Fruit fly (Drosophila melanogaster) whole organism, embryonic: ENCODE results near the gene CG15208.
A peak's percentile ranks its signal among the peaks of the same experiment; 100 is the strongest.

ENCODE experiments used
- Atf3 ChIP-seq: fragments of 200-800 bp; sonication (Bioruptor generic); optimal IDR thresholded peaks from 3 replicates; lab custom pipeline; 2016; ENCODE audit warnings: missing biosample characterization, missing genetic modification characterization
- Bdp1 ChIP-seq: fragments of 200-800 bp; sonication (Bioruptor generic); optimal IDR thresholded peaks from 3 replicates; lab custom pipeline; 2016; ENCODE audit warnings: missing biosample characterization, missing genetic modification characterization
- CG10979 ChIP-seq: fragments of 200-800 bp; sonication (Bioruptor generic); optimal IDR thresholded peaks from 2 replicates; lab custom pipeline; 2018; ENCODE audit warnings: missing biosample characterization, mild to moderate bottlenecking, missing genetic modification characterization, moderate library complexity
- CG11723 ChIP-seq: fragments of 200-800 bp; sonication (Bioruptor generic); optimal IDR thresholded peaks from 2 replicates; lab custom pipeline; 2017; ENCODE audit warnings: missing biosample characterization, mild to moderate bottlenecking, missing genetic modification characterization
- CG14050 ChIP-seq: fragments of 200-800 bp; sonication (Bioruptor generic); IDR thresholded peaks from 3 replicates; pipeline ENCODE4 v1.3.6; 2022; ENCODE audit warnings: missing biosample characterization, missing genetic modification characterization
- CG30020 ChIP-seq: fragments of 200-800 bp; optimal IDR thresholded peaks from 2 replicates; lab custom pipeline; 2019; ENCODE audit warnings: missing biosample characterization, mild to moderate bottlenecking, missing genetic modification characterization, moderate library complexity
- CG31388 ChIP-seq: fragments of 200-800 bp; sonication (Bioruptor generic); optimal IDR thresholded peaks from 2 replicates; lab custom pipeline; 2016; ENCODE audit warnings: missing biosample characterization, missing genetic modification characterization
- CG31441 ChIP-seq: fragments of 200-800 bp; sonication (Bioruptor generic); IDR thresholded peaks from 2 replicates; pipeline ENCODE4 v1.3.6; 2022; ENCODE audit warnings: missing biosample characterization, missing genetic modification characterization
- CG4328 ChIP-seq: fragments of 200-800 bp; sonication (Bioruptor generic); optimal IDR thresholded peaks from 3 replicates; lab custom pipeline; 2017; ENCODE audit warnings: missing biosample characterization, missing genetic modification reagents, missing genetic modification characterization
- CG5953 ChIP-seq: fragments of 200-800 bp; sonication (Bioruptor generic); IDR thresholded peaks from 2 replicates; pipeline ENCODE4 v1.3.6; 2022; ENCODE audit warnings: missing biosample characterization, missing genetic modification characterization
- CG6272 ChIP-seq: fragments of 200-800 bp; sonication (Bioruptor generic); IDR thresholded peaks from 2 replicates; pipeline ENCODE4 v1.3.6; 2022; ENCODE audit warnings: missing biosample characterization, missing genetic modification characterization
- CG6791 ChIP-seq: fragments of 200-800 bp; sonication (Bioruptor generic); IDR thresholded peaks from 3 replicates; pipeline ENCODE4 v1.3.6; 2022; ENCODE audit warnings: missing biosample characterization, missing genetic modification characterization; ENCODE audit not compliant: partially characterized antibody
- CG7786 ChIP-seq: fragments of 200-800 bp; sonication (Bioruptor generic); optimal IDR thresholded peaks from 2 replicates; lab custom pipeline; 2016; ENCODE audit warnings: missing biosample characterization, missing genetic modification characterization
- CG7987 ChIP-seq: fragments of 200-800 bp; sonication (Bioruptor generic); optimal IDR thresholded peaks from 2 replicates; lab custom pipeline; 2018; ENCODE audit warnings: missing biosample characterization, mild to moderate bottlenecking, missing genetic modification characterization, moderate library complexity
- CG8281 ChIP-seq: fragments of 200-800 bp; sonication (Bioruptor generic); optimal IDR thresholded peaks from 2 replicates; lab custom pipeline; 2018; ENCODE audit warnings: missing biosample characterization, mild to moderate bottlenecking, missing genetic modification characterization, moderate library complexity
- CG8765 ChIP-seq: fragments of 200-800 bp; sonication (Bioruptor generic); IDR thresholded peaks from 2 replicates; pipeline ENCODE4 v1.3.6; 2022; ENCODE audit warnings: missing biosample characterization, missing genetic modification characterization
- CG9876 ChIP-seq: fragments of 200-800 bp; sonication (Bioruptor generic); optimal IDR thresholded peaks from 2 replicates; lab custom pipeline; 2016; ENCODE audit warnings: missing biosample characterization, missing genetic modification characterization
- CG9932 ChIP-seq: fragments of 200-800 bp; sonication (Bioruptor generic); IDR thresholded peaks from 2 replicates; pipeline ENCODE4 v1.3.6; 2022; ENCODE audit warnings: missing biosample characterization, missing genetic modification characterization
- Dll ChIP-seq: fragments of 200-800 bp; sonication (Bioruptor generic); IDR thresholded peaks from 4 replicates; pipeline ENCODE4 v1.3.6; 2022; ENCODE audit warnings: missing biosample characterization, missing genetic modification characterization; ENCODE audit not compliant: partially characterized antibody
- Dp ChIP-seq: fragments of 200-800 bp; sonication (Bioruptor generic); optimal IDR thresholded peaks from 2 replicates; lab custom pipeline; 2018; ENCODE audit warnings: missing biosample characterization, mild to moderate bottlenecking, missing genetic modification characterization, moderate library complexity
- E2f2 ChIP-seq: fragments of 200-800 bp; sonication (Bioruptor generic); IDR thresholded peaks from 2 replicates; pipeline ENCODE4 v1.3.6; 2022; ENCODE audit warnings: missing biosample characterization, missing genetic modification characterization
- ERR ChIP-seq: fragments of 200-800 bp; sonication (Bioruptor generic); optimal IDR thresholded peaks from 2 replicates; lab custom pipeline; 2016; ENCODE audit warnings: missing biosample characterization, missing genetic modification characterization
- Ets97D ChIP-seq: fragments of 200-800 bp; sonication (Bioruptor generic); optimal IDR thresholded peaks from 3 replicates; lab custom pipeline; 2016; ENCODE audit warnings: missing biosample characterization, missing genetic modification characterization
- Fer1 ChIP-seq: fragments of 200-800 bp; sonication (Bioruptor generic); optimal IDR thresholded peaks from 2 replicates; lab custom pipeline; 2017; ENCODE audit warnings: missing biosample characterization, mild to moderate bottlenecking, missing genetic modification characterization
- H2.0 ChIP-seq: fragments of 200-800 bp; sonication (Bioruptor generic); IDR thresholded peaks from 2 replicates; pipeline ENCODE4 v1.3.6; 2022; ENCODE audit warnings: missing biosample characterization, missing genetic modification characterization
- HmgD ChIP-seq: fragments of 200-800 bp; sonication (Bioruptor generic); optimal IDR thresholded peaks from 3 replicates; lab custom pipeline; 2016; ENCODE audit warnings: missing biosample characterization, missing genetic modification characterization
- Jarid2 ChIP-seq: fragments of 200-800 bp; sonication (Bioruptor generic); optimal IDR thresholded peaks from 3 replicates; lab custom pipeline; 2017; ENCODE audit warnings: mild to moderate bottlenecking, missing biosample characterization, missing genetic modification reagents, missing genetic modification characterization
- Max ChIP-seq: fragments of 200-800 bp; sonication (Bioruptor generic); optimal IDR thresholded peaks from 2 replicates; lab custom pipeline; 2016; ENCODE audit warnings: missing biosample characterization, mild to moderate bottlenecking, missing genetic modification characterization
- Med ChIP-seq: fragments of 200-800 bp; sonication (Bioruptor generic); peaks from one replicate; lab custom pipeline; 2016; ENCODE audit warnings: missing biosample characterization, missing genetic modification characterization, mild to moderate bottlenecking, inconsistent platforms, moderate library complexity
- NC2α ChIP-seq: fragments of 200-800 bp; sonication (Bioruptor generic); optimal IDR thresholded peaks from 2 replicates; lab custom pipeline; 2016; ENCODE audit warnings: missing biosample characterization, missing genetic modification characterization
- Oaz ChIP-seq: fragments of 200-800 bp; sonication (Bioruptor generic); IDR thresholded peaks from 2 replicates; pipeline ENCODE4 v1.3.6; 2022; ENCODE audit warnings: missing biosample characterization, missing genetic modification characterization
- Optix ChIP-seq: fragments of 200-800 bp; sonication (Bioruptor generic); IDR thresholded peaks from 3 replicates; pipeline ENCODE4 v1.3.6; 2022; ENCODE audit warnings: missing biosample characterization, missing genetic modification characterization
- PHDP ChIP-seq: fragments of 200-800 bp; sonication (Bioruptor generic); optimal IDR thresholded peaks from 3 replicates; lab custom pipeline; 2018; ENCODE audit warnings: missing biosample characterization, mild to moderate bottlenecking, missing genetic modification characterization, moderate library complexity
- Scr ChIP-seq: fragments of 200-800 bp; sonication (Bioruptor generic); IDR thresholded peaks from 2 replicates; pipeline ENCODE4 v1.3.6; 2022; ENCODE audit warnings: missing biosample characterization, missing genetic modification characterization; ENCODE audit not compliant: partially characterized antibody
- Side ChIP-seq: fragments of 200-800 bp; sonication (Bioruptor generic); optimal IDR thresholded peaks from 2 replicates; lab custom pipeline; 2016; ENCODE audit warnings: missing biosample characterization, missing genetic modification characterization
- Xrp1 ChIP-seq: fragments of 200-800 bp; sonication (Bioruptor generic); IDR thresholded peaks from 2 replicates; pipeline ENCODE4 v1.3.6; 2022; ENCODE audit warnings: missing biosample characterization, missing genetic modification characterization
- ap ChIP-seq: fragments of 200-800 bp; sonication (Bioruptor generic); IDR thresholded peaks from 2 replicates; pipeline ENCODE4 v1.3.6; 2022; ENCODE audit warnings: missing biosample characterization, missing genetic modification characterization
- bab2 ChIP-seq: fragments of 200-800 bp; sonication (Bioruptor generic); optimal IDR thresholded peaks from 2 replicates; lab custom pipeline; 2016; ENCODE audit warnings: missing biosample characterization, missing genetic modification characterization
- exex ChIP-seq: fragments of 200-800 bp; sonication (Bioruptor generic); optimal IDR thresholded peaks from 4 replicates; lab custom pipeline; 2018; ENCODE audit warnings: missing biosample characterization, mild to moderate bottlenecking, missing genetic modification characterization, moderate library complexity
- hb ChIP-seq: fragments of 200-800 bp; sonication (Bioruptor generic); IDR thresholded peaks from 3 replicates; pipeline ENCODE4 v1.3.6; 2022; ENCODE audit warnings: missing biosample characterization, missing genetic modification characterization; ENCODE audit not compliant: partially characterized antibody
- her ChIP-seq: fragments of 200-800 bp; sonication (Bioruptor generic); optimal IDR thresholded peaks from 2 replicates; lab custom pipeline; 2016; ENCODE audit warnings: missing biosample characterization, missing genetic modification characterization
- nmo ChIP-seq: fragments of 200-800 bp; sonication (Bioruptor generic); optimal IDR thresholded peaks from 2 replicates; lab custom pipeline; 2018; ENCODE audit warnings: missing biosample characterization, mild to moderate bottlenecking, missing genetic modification characterization, moderate library complexity
- nom ChIP-seq: fragments of 200-800 bp; sonication (Bioruptor generic); optimal IDR thresholded peaks from 2 replicates; lab custom pipeline; 2017; ENCODE audit warnings: missing biosample characterization, missing genetic modification characterization, mild to moderate bottlenecking, moderate library complexity, missing genetic modification reagents
- org-1 ChIP-seq: fragments of 200-800 bp; sonication (Bioruptor generic); optimal IDR thresholded peaks from 2 replicates; lab custom pipeline; 2017; ENCODE audit warnings: missing biosample characterization, missing genetic modification characterization
- pita ChIP-seq: fragments of 200-800 bp; sonication (Bioruptor generic); optimal IDR thresholded peaks from 2 replicates; lab custom pipeline; 2017; ENCODE audit warnings: missing biosample characterization, mild to moderate bottlenecking, missing genetic modification characterization
- pros ChIP-seq: fragments of 200-800 bp; sonication (Bioruptor generic); optimal IDR thresholded peaks from 3 replicates; lab custom pipeline; 2019; ENCODE audit warnings: missing biosample characterization, mild to moderate bottlenecking, missing genetic modification characterization, moderate library complexity
- seq ChIP-seq: fragments of 200-800 bp; sonication (Bioruptor generic); IDR thresholded peaks from 2 replicates; pipeline ENCODE4 v1.3.6; 2022; ENCODE audit warnings: missing biosample characterization, missing genetic modification characterization
- shn ChIP-seq: fragments of 200-800 bp; sonication (Bioruptor generic); optimal IDR thresholded peaks from 3 replicates; lab custom pipeline; 2016; ENCODE audit warnings: missing biosample characterization, missing genetic modification characterization
- sima ChIP-seq: fragments of 200-800 bp; sonication (Bioruptor generic); optimal IDR thresholded peaks from 2 replicates; lab custom pipeline; 2016; ENCODE audit warnings: missing biosample characterization, missing genetic modification characterization
- tll ChIP-seq, 2 experiments: fragments of 200-800 bp in 1 of 2; fragments of >200 bp in 1 of 2; sonication (Bioruptor generic) in 1 of 2; optimal IDR thresholded peaks; 2 replicates each; lab custom pipeline; 2017 to 2019; ENCODE audit warnings: missing biosample characterization in 2 of 2, missing genetic modification characterization in 2 of 2, mild to moderate bottlenecking in 1 of 2, moderate library complexity in 1 of 2
- vfl ChIP-seq: fragments of 200-800 bp; sonication (Bioruptor generic); optimal IDR thresholded peaks from 2 replicates; lab custom pipeline; 2016; ENCODE audit warnings: missing biosample characterization, missing genetic modification characterization

Gene CG15208

DNA sequence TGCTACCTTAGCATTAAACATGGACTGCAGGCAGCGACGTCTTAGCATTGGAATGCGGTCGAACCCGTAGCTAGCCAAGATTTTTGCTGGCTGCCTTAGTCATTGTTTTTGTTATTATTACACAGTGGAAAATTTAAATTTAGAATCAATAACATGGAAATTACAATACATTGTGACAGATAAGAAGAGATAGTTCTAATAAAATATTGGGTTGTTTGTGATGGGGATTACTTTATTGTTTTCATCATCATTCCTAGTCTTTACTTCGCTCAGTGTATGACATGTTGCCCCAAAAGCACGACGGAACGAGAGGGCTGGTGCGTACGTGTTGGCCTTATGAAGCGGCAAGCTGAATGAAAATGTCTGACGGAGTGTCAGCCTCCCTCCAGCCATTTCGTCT, 36.8 kb downstream of the CG15208 start (continued):
- TF ChIP-seq Jarid2 (GFP tag; lab: Kevin White, UChicago) (peak; percentile 8), org-1 (peak; percentile 70), Dll (GFP tag; lab: Robert Waterston, UW) (no peak), Ets97D (GFP tag; lab: Kevin White, UChicago) (no peak), CG6791 (GFP tag; lab: Robert Waterston, UW) (no peak), CG11723 (GFP tag; lab: Kevin White, UChicago) (peak; percentile 77), her (GFP tag; lab: Kevin White, UChicago) (peak; percentile 77), Xrp1 (GFP tag; lab: Robert Waterston, UW) (peak; percentile 83), Oaz (GFP tag; lab: Robert Waterston, UW) (peak; percentile 79), Fer1 (GFP tag; lab: Kevin White, UChicago) (peak; percentile 87), CG31388 (GFP tag; lab: Kevin White, UChicago) (peak; percentile 38), CG8281 (tag; lab: Kevin White, UChicago) (peak; percentile 63), CG7786 (GFP tag; lab: Kevin White, UChicago) (peak; percentile 69), CG5953 (GFP tag; lab: Robert Waterston, UW) (peak; percentile 85), CG9932 (peak; percentile 84), vfl (GFP tag; lab: Kevin White, UChicago) (peak; percentile 33), H2.0 (GFP tag; lab: Robert Waterston, UW) (peak; percentile 89), Bdp1 (GFP tag; lab: Kevin White, UChicago) (peak; percentile 58), ap (GFP tag; lab: Robert Waterston, UW) (peak; percentile 74), Dp (GFP tag; lab: Kevin White, UChicago) (no peak), bab2 (GFP tag; lab: Kevin White, UChicago) (peak; percentile 73), CG31441 (GFP tag; lab: Robert Waterston, UW) (peak; percentile 88), shn (GFP tag; lab: Kevin White, UChicago) (peak; percentile 62), Side (GFP tag; lab: Kevin White, UChicago) (peak; percentile 82), NC2α (GFP tag; lab: Kevin White, UChicago) (peak; percentile 46), Optix (GFP tag; lab: Robert Waterston, UW) (peak; percentile 51; the same call in 1 of the 3 replicates), CG8765 (GFP tag; lab: Robert Waterston, UW) (no peak), hb (GFP tag; lab: Robert Waterston, UW) (no peak), tll (GFP tag; optimal IDR thresholded peaks at IDR 0.05; lab: Kevin White, UChicago) (no peak), seq (GFP tag; lab: Robert Waterston, UW) (peak; percentile 73), Scr (no peak), CG14050 (GFP tag; lab: Robert Waterston, UW) (peak; percentile 81), pros (no peak), CG4328 (peak; percentile 71), pita (GFP tag; lab: Kevin White, UChicago) (no peak), CG7987 (GFP tag; lab: Kevin White, UChicago) (peak; percentile 50), CG6272 (peak; percentile 66), CG9876 (GFP tag; lab: Kevin White, UChicago) (peak; percentile 34), Max (peak; percentile 59), CG30020 (peak; percentile 42), E2f2 (GFP tag; lab: Robert Waterston, UW) (peak; percentile 56; the same call in 1 of the 2 replicates), PHDP (tag; lab: Kevin White, UChicago) (peak; percentile 84), nom (GFP tag; lab: Kevin White, UChicago) (peak; percentile 88), ERR (GFP tag; lab: Kevin White, UChicago) (peak; percentile 66), Atf3 (peak; percentile 69), Med (peak; percentile 96), exex (tag; lab: Kevin White, UChicago) (peak; percentile 48), CG10979 (tag; lab: Kevin White, UChicago) (peak; percentile 82), sima (GFP tag; lab: Kevin White, UChicago) (peak; percentile 15), HmgD (no peak), nmo (peak; percentile 81)
